Fruit fly (Drosophila melanogaster) whole organism, embryonic: Measurements from ENCODE around the gene CG10747.

ENCODE experiments used
- B-H1 ChIP-seq: fragments of 200-800 bp; sonication (Bioruptor generic); IDR thresholded peaks from 3 replicates; pipeline ENCODE4 v1.3.6; 2022; ENCODE audit warnings: missing biosample characterization, missing genetic modification characterization
- B-H2 ChIP-seq: fragments of 200-800 bp; sonication (Bioruptor generic); optimal IDR thresholded peaks from 2 replicates; lab custom pipeline; 2018; ENCODE audit warnings: missing biosample characterization, mild to moderate bottlenecking, missing genetic modification characterization
- CG10267 ChIP-seq: fragments of 200-800 bp; sonication (Bioruptor generic); optimal IDR thresholded peaks from 2 replicates; lab custom pipeline; 2018; ENCODE audit warnings: missing biosample characterization, mild to moderate bottlenecking, missing genetic modification characterization, moderate library complexity
- CG10431 ChIP-seq: fragments of 200-800 bp; sonication (Bioruptor generic); optimal IDR thresholded peaks from 3 replicates; lab custom pipeline; 2018; ENCODE audit warnings: missing biosample characterization, mild to moderate bottlenecking, missing genetic modification characterization
- CG10654 ChIP-seq: fragments of 200-800 bp; sonication (Bioruptor generic); optimal IDR thresholded peaks from 2 replicates; lab custom pipeline; 2016; ENCODE audit warnings: missing biosample characterization, missing genetic modification characterization
- CG11247 ChIP-seq: fragments of 200-800 bp; sonication (Bioruptor generic); IDR thresholded peaks from 2 replicates; pipeline ENCODE4 v1.3.6; 2022; ENCODE audit warnings: missing biosample characterization, missing genetic modification characterization
- CG12104 ChIP-seq: fragments of 200-800 bp; sonication (Bioruptor generic); optimal IDR thresholded peaks from 3 replicates; lab custom pipeline; 2016; ENCODE audit warnings: missing biosample characterization, missing genetic modification characterization
- CG13123 ChIP-seq: fragments of 200-800 bp; sonication (Bioruptor generic); optimal IDR thresholded peaks from 2 replicates; lab custom pipeline; 2016; ENCODE audit warnings: missing biosample characterization, missing genetic modification characterization
- CG14441 ChIP-seq: fragments of 200-800 bp; sonication (Bioruptor generic); IDR thresholded peaks from 2 replicates; pipeline ENCODE4 v1.3.6; 2022; ENCODE audit warnings: missing biosample characterization, missing genetic modification characterization
- CG14965 ChIP-seq: fragments of 200-800 bp; sonication (Bioruptor generic); optimal IDR thresholded peaks from 2 replicates; lab custom pipeline; 2016; ENCODE audit warnings: missing biosample characterization, missing genetic modification characterization, borderline replicate concordance
- CG18764 ChIP-seq: fragments of 200-800 bp; sonication (Bioruptor generic); optimal IDR thresholded peaks from 3 replicates; lab custom pipeline; 2016; ENCODE audit warnings: missing biosample characterization, missing genetic modification characterization
- CG2116 ChIP-seq: fragments of 200-800 bp; sonication (Bioruptor generic); optimal IDR thresholded peaks from 3 replicates; lab custom pipeline; 2018; ENCODE audit warnings: missing biosample characterization, mild to moderate bottlenecking, missing genetic modification characterization
- CG33557 ChIP-seq: fragments of 200-800 bp; sonication (Bioruptor generic); optimal IDR thresholded peaks from 2 replicates; lab custom pipeline; 2019; ENCODE audit warnings: missing biosample characterization, mild to moderate bottlenecking, missing genetic modification characterization, moderate library complexity
- CG4730 ChIP-seq: fragments of 200-800 bp; sonication (Bioruptor generic); IDR thresholded peaks from 2 replicates; pipeline ENCODE4 v1.3.6; 2022; ENCODE audit warnings: missing biosample characterization, missing genetic modification characterization
- CG4820 ChIP-seq: fragments of 200-800 bp; sonication (Bioruptor generic); optimal IDR thresholded peaks from 3 replicates; lab custom pipeline; 2016; ENCODE audit warnings: missing biosample characterization, missing genetic modification characterization
- CG6272 ChIP-seq: fragments of 200-800 bp; sonication (Bioruptor generic); IDR thresholded peaks from 2 replicates; pipeline ENCODE4 v1.3.6; 2022; ENCODE audit warnings: missing biosample characterization, missing genetic modification characterization
- CG7839 ChIP-seq: fragments of 200-800 bp; sonication (Bioruptor generic); optimal IDR thresholded peaks from 3 replicates; lab custom pipeline; 2018; ENCODE audit warnings: missing biosample characterization, mild to moderate bottlenecking, missing genetic modification characterization, moderate library complexity
- CG8924 ChIP-seq: fragments of 200-800 bp; optimal IDR thresholded peaks from 3 replicates; lab custom pipeline; 2019; ENCODE audit warnings: missing biosample characterization, mild to moderate bottlenecking, missing genetic modification characterization, moderate library complexity
- Dbx ChIP-seq: fragments of 200-800 bp; sonication (Bioruptor generic); IDR thresholded peaks from 3 replicates; pipeline ENCODE4 v1.3.6; 2022; ENCODE audit warnings: missing biosample characterization, missing genetic modification characterization
- Elba2 ChIP-seq: fragments of 200-800 bp; sonication (Bioruptor generic); optimal IDR thresholded peaks from 3 replicates; lab custom pipeline; 2016; ENCODE audit warnings: missing biosample characterization, missing genetic modification characterization
- Lhr ChIP-seq: fragments of 200-800 bp; sonication (Bioruptor generic); optimal IDR thresholded peaks from 3 replicates; lab custom pipeline; 2017; ENCODE audit warnings: mild to moderate bottlenecking, missing biosample characterization, missing genetic modification reagents, missing genetic modification characterization
- MESR4 ChIP-seq: fragments of 200-800 bp; sonication (Bioruptor generic); optimal IDR thresholded peaks from 2 replicates; lab custom pipeline; 2018; ENCODE audit warnings: missing biosample characterization, mild to moderate bottlenecking, missing genetic modification characterization, moderate library complexity
- Med ChIP-seq: fragments of 200-800 bp; sonication (Bioruptor generic); peaks from one replicate; lab custom pipeline; 2016; ENCODE audit warnings: missing biosample characterization, missing genetic modification characterization, mild to moderate bottlenecking, inconsistent platforms, moderate library complexity
- Rx ChIP-seq: fragments of 200-800 bp; sonication (Bioruptor generic); IDR thresholded peaks from 2 replicates; pipeline ENCODE4 v1.3.6; 2022; ENCODE audit warnings: missing biosample characterization, missing genetic modification characterization
- Scr ChIP-seq: fragments of 200-800 bp; sonication (Bioruptor generic); IDR thresholded peaks from 2 replicates; pipeline ENCODE4 v1.3.6; 2022; ENCODE audit warnings: missing biosample characterization, missing genetic modification characterization; ENCODE audit not compliant: partially characterized antibody
- Ssrp ChIP-seq: fragments of 200-800 bp; sonication (Bioruptor generic); optimal IDR thresholded peaks from 2 replicates; lab custom pipeline; 2018; ENCODE audit warnings: missing biosample characterization, mild to moderate bottlenecking, missing genetic modification characterization, moderate library complexity
- Trl ChIP-seq, 3 experiments: fragments of >200 bp in 2 of 3; fragments of 200-800 bp in 1 of 3; sonication (Bioruptor generic) in 1 of 3; optimal IDR thresholded peaks; 2 replicates in 1 of 3; 3 replicates in 2 of 3; lab custom pipeline; 2016 to 2017; ENCODE audit warnings: missing biosample characterization in 1 of 3, missing genetic modification characterization in 1 of 3
- YL-1 ChIP-seq: fragments of 200-800 bp; sonication (Bioruptor generic); optimal IDR thresholded peaks from 3 replicates; lab custom pipeline; 2017; ENCODE audit warnings: missing biosample characterization, mild to moderate bottlenecking, missing genetic modification characterization
- bcd ChIP-seq: fragments of 200-800 bp; sonication (Bioruptor generic); optimal IDR thresholded peaks from 2 replicates; lab custom pipeline; 2017; ENCODE audit warnings: missing biosample characterization, mild to moderate bottlenecking, missing genetic modification characterization
- dmrt99B ChIP-seq: fragments of 200-800 bp; sonication (Bioruptor generic); optimal IDR thresholded peaks from 2 replicates; lab custom pipeline; 2018; ENCODE audit warnings: missing biosample characterization, mild to moderate bottlenecking, missing genetic modification characterization, moderate library complexity
- emc ChIP-seq: fragments of 200-800 bp; sonication (Bioruptor generic); optimal IDR thresholded peaks from 2 replicates; lab custom pipeline; 2016; ENCODE audit warnings: missing biosample characterization, missing genetic modification characterization
- fd96Cb ChIP-seq: fragments of 200-800 bp; sonication (Bioruptor generic); optimal IDR thresholded peaks from 2 replicates; lab custom pipeline; 2018; ENCODE audit warnings: missing biosample characterization, mild to moderate bottlenecking, missing genetic modification characterization, moderate library complexity
- fru ChIP-seq: fragments of >200 bp; optimal IDR thresholded peaks from 2 replicates; lab custom pipeline; 2017
- ham ChIP-seq: fragments of 200-800 bp; sonication (Bioruptor generic); IDR thresholded peaks from 2 replicates; pipeline ENCODE4 v1.3.6; 2022; ENCODE audit warnings: missing biosample characterization, missing genetic modification characterization
- her ChIP-seq: fragments of 200-800 bp; sonication (Bioruptor generic); optimal IDR thresholded peaks from 2 replicates; lab custom pipeline; 2016; ENCODE audit warnings: missing biosample characterization, missing genetic modification characterization
- lbe ChIP-seq: fragments of 200-800 bp; sonication (Bioruptor generic); optimal IDR thresholded peaks from 2 replicates; lab custom pipeline; 2016; ENCODE audit warnings: missing biosample characterization, mild to moderate bottlenecking, missing genetic modification characterization
- lmd ChIP-seq: fragments of 200-800 bp; sonication (Bioruptor generic); IDR thresholded peaks from 2 replicates; pipeline ENCODE4 v1.3.6; 2022; ENCODE audit warnings: missing biosample characterization, missing genetic modification characterization
- mirr ChIP-seq: fragments of 200-800 bp; sonication (Bioruptor generic); optimal IDR thresholded peaks from 3 replicates; lab custom pipeline; 2018; ENCODE audit warnings: missing biosample characterization, mild to moderate bottlenecking, missing genetic modification characterization
- oc ChIP-seq: fragments of 200-800 bp; sonication (Bioruptor generic); optimal IDR thresholded peaks from 2 replicates; lab custom pipeline; 2018; ENCODE audit warnings: missing biosample characterization, mild to moderate bottlenecking, missing genetic modification characterization, moderate library complexity
- onecut ChIP-seq: fragments of 200-800 bp; sonication (Bioruptor generic); IDR thresholded peaks from 2 replicates; pipeline ENCODE4 v1.3.6; 2022; ENCODE audit warnings: missing biosample characterization, missing genetic modification characterization
- org-1 ChIP-seq: fragments of 200-800 bp; sonication (Bioruptor generic); optimal IDR thresholded peaks from 2 replicates; lab custom pipeline; 2017; ENCODE audit warnings: missing biosample characterization, missing genetic modification characterization
- phol ChIP-seq: fragments of 200-800 bp; sonication (Bioruptor generic); optimal IDR thresholded peaks from 3 replicates; lab custom pipeline; 2018; ENCODE audit warnings: missing biosample characterization, mild to moderate bottlenecking, missing genetic modification characterization, moderate library complexity
- pros ChIP-seq: fragments of 200-800 bp; sonication (Bioruptor generic); optimal IDR thresholded peaks from 3 replicates; lab custom pipeline; 2019; ENCODE audit warnings: missing biosample characterization, mild to moderate bottlenecking, missing genetic modification characterization, moderate library complexity
- run ChIP-seq: fragments of 200-800 bp; sonication (Bioruptor generic); optimal IDR thresholded peaks from 3 replicates; lab custom pipeline; 2018; ENCODE audit warnings: missing biosample characterization, mild to moderate bottlenecking, missing genetic modification characterization
- sna ChIP-seq: fragments of 200-800 bp; sonication (Bioruptor generic); IDR thresholded peaks from 2 replicates; pipeline ENCODE4 v1.3.6; 2022; ENCODE audit warnings: missing biosample characterization, missing genetic modification characterization; ENCODE audit not compliant: partially characterized antibody
- tll ChIP-seq, 2 experiments: fragments of 200-800 bp in 1 of 2; fragments of >200 bp in 1 of 2; sonication (Bioruptor generic) in 1 of 2; optimal IDR thresholded peaks; 2 replicates each; lab custom pipeline; 2017 to 2019; ENCODE audit warnings: missing biosample characterization in 2 of 2, missing genetic modification characterization in 2 of 2, mild to moderate bottlenecking in 1 of 2, moderate library complexity in 1 of 2
- trem ChIP-seq: fragments of 200-800 bp; optimal IDR thresholded peaks from 3 replicates; lab custom pipeline; 2019; ENCODE audit warnings: missing biosample characterization, mild to moderate bottlenecking, missing genetic modification characterization, moderate library complexity
- z ChIP-seq: fragments of 200-800 bp; sonication (Bioruptor generic); IDR thresholded peaks from 3 replicates; pipeline ENCODE4 v1.3.6; 2022; ENCODE audit warnings: missing biosample characterization, missing genetic modification characterization
- zen2 ChIP-seq: fragments of 200-800 bp; sonication (Bioruptor generic); IDR thresholded peaks from 3 replicates; pipeline ENCODE4 v1.3.6; 2022; ENCODE audit warnings: missing biosample characterization, missing genetic modification characterization; ENCODE audit not compliant: partially characterized antibody
- zf30C ChIP-seq: fragments of 200-800 bp; sonication (Bioruptor generic); optimal IDR thresholded peaks from 3 replicates; lab custom pipeline; 2018; ENCODE audit warnings: missing biosample characterization, mild to moderate bottlenecking, missing genetic modification characterization

Gene CG10747

DNA sequence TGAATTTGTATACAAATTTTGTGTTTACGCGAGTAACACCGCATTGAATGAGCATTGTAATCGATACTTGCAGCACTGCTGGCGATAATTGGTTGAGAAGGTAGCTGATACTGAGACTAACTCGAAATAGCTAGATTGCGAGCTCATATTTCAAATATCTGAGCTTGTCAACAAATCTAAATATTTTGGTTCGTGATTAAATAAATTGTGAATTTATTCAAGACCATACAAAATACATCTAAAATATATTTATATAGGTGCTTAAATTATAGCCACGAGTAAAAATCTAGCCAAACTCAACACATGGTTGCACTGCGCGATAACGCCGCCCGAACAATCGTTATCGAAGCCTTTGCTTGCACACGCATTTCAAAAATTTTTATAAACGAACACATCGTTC is 2.6 kb upstream of the CG10747 start, which contains the start of the genes Taf13 and nesd (continued):
- no peak for TF ChIP-seq pros (GFP tag; lab: Kevin White, UChicago)
- peak; percentile 48 for TF ChIP-seq YL-1 (GFP tag; lab: Kevin White, UChicago)
- no peak for TF ChIP-seq CG13123
- peak; percentile 64 for TF ChIP-seq phol
- no peak for TF ChIP-seq onecut (GFP tag; lab: Robert Waterston, UW)
- peak; percentile 55 for TF ChIP-seq Lhr
- TF ChIP-seq B-H2 (GFP tag; lab: Kevin White, UChicago): peak; percentile 29
- peak; percentile 45 for TF ChIP-seq CG7839 (tag; lab: Kevin White, UChicago)
- TF ChIP-seq her (GFP tag; lab: Kevin White, UChicago): no peak
- peak; percentile 20 for TF ChIP-seq dmrt99B (tag; lab: Kevin White, UChicago)
- peak; percentile 20 for TF ChIP-seq CG4820 (GFP tag; lab: Kevin White, UChicago)
- peak; percentile 78 for TF ChIP-seq Scr (GFP tag; lab: Robert Waterston, UW)
- TF ChIP-seq zf30C: no peak
- peak; percentile 26 for TF ChIP-seq CG18764 (GFP tag; lab: Kevin White, UChicago)
- TF ChIP-seq CG12104 (GFP tag; lab: Kevin White, UChicago): no peak
- TF ChIP-seq oc: no peak
- no peak for TF ChIP-seq z (GFP tag; lab: Robert Waterston, UW)
- TF ChIP-seq CG2116 (GFP tag; lab: Kevin White, UChicago): peak; percentile 100
- TF ChIP-seq tll (GFP tag; optimal IDR thresholded peaks at IDR 0.05; lab: Kevin White, UChicago): peak; percentile 2 to 93
- no peak for TF ChIP-seq org-1 (GFP tag; lab: Kevin White, UChicago)
- TF ChIP-seq ham (GFP tag; lab: Robert Waterston, UW): no peak
- TF ChIP-seq CG10654: no peak
- TF ChIP-seq zen2 (GFP tag; lab: Robert Waterston, UW): no peak; the same call in 2 of the 3 replicates
- TF ChIP-seq Elba2: peak; percentile 48
- no peak for TF ChIP-seq run (tag; lab: Kevin White, UChicago)
- TF ChIP-seq Med (GFP tag; lab: Kevin White, UChicago): peak; percentile 81
- TF ChIP-seq emc (GFP tag; lab: Kevin White, UChicago): no peak
- TF ChIP-seq CG14965 (GFP tag; lab: Kevin White, UChicago): no peak
- no peak for TF ChIP-seq CG4730 (GFP tag; lab: Robert Waterston, UW)
- peak; percentile 10 for TF ChIP-seq Ssrp (tag; lab: Kevin White, UChicago)
- peak; percentile 6; the same call in 1 of the 2 replicates for TF ChIP-seq lmd (GFP tag; lab: Robert Waterston, UW)
- no peak; the same call in 2 of the 3 replicates for TF ChIP-seq Dbx (GFP tag; lab: Robert Waterston, UW)
- TF ChIP-seq lbe (GFP tag; lab: Kevin White, UChicago): peak; percentile 27
- TF ChIP-seq fd96Cb (tag; lab: Kevin White, UChicago): no peak
- TF ChIP-seq CG6272 (GFP tag; lab: Robert Waterston, UW): no peak
- TF ChIP-seq bcd (GFP tag; lab: Kevin White, UChicago): peak; percentile 14
- no peak for TF ChIP-seq CG11247 (GFP tag; lab: Robert Waterston, UW)

- peak; percentile 91 for TF ChIP-seq CG14441 (GFP tag; lab: Robert Waterston, UW)
- peak; percentile 71 for TF ChIP-seq trem (tag; lab: Kevin White, UChicago)
- no peak for TF ChIP-seq sna (GFP tag; lab: Robert Waterston, UW)
- peak; percentile 26 for TF ChIP-seq MESR4 (GFP tag; lab: Kevin White, UChicago)
- TF ChIP-seq CG10431 (GFP tag; lab: Kevin White, UChicago): peak; percentile 67
- TF ChIP-seq Trl (optimal IDR thresholded peaks at IDR 0.05; lab: Kevin White, UChicago): no peak
- TF ChIP-seq Trl (GFP tag; optimal IDR thresholded peaks at IDR 0.05; lab: Kevin White, UChicago): peak; percentile 81
- peak; percentile 73 for TF ChIP-seq mirr
- TF ChIP-seq CG8924: peak; percentile 83
- peak; percentile 83 for TF ChIP-seq B-H1 (GFP tag; lab: Robert Waterston, UW)
- no peak for TF ChIP-seq fru (lab: Kevin White, UChicago)
- TF ChIP-seq CG10267 (tag; lab: Kevin White, UChicago): peak; percentile 71
- peak; percentile 89 for TF ChIP-seq Rx (GFP tag; lab: Robert Waterston, UW)
- TF ChIP-seq CG33557: peak; percentile 65
Measured at dm6 chr2L:20086295-20087096, 4.7 kb downstream of the CG10747 start.
